Fruit fly (Drosophila melanogaster) whole organism, embryonic: ENCODE measurements around the gene Tim8.

ENCODE experiments used
- Ada2b ChIP-seq: fragments of 200-800 bp; sonication (Bioruptor generic); IDR thresholded peaks from 2 replicates; pipeline ENCODE4 v1.3.6; 2022; ENCODE audit warnings: missing biosample characterization, missing genetic modification characterization
- Adf1 ChIP-seq: fragments of 200-800 bp; sonication (Bioruptor generic); IDR thresholded peaks from 2 replicates; pipeline ENCODE4 v1.3.6; 2022; ENCODE audit warnings: missing biosample characterization, missing genetic modification characterization
- CG10462 ChIP-seq: fragments of 200-800 bp; sonication (Bioruptor generic); optimal IDR thresholded peaks from 2 replicates; lab custom pipeline; 2016; ENCODE audit warnings: missing biosample characterization, missing genetic modification characterization
- CG11093 ChIP-seq: fragments of 200-800 bp; sonication (Bioruptor generic); IDR thresholded peaks from 3 replicates; pipeline ENCODE4 v1.3.6; 2022; ENCODE audit warnings: missing biosample characterization, missing genetic modification characterization
- CG11723 ChIP-seq: fragments of 200-800 bp; sonication (Bioruptor generic); optimal IDR thresholded peaks from 2 replicates; lab custom pipeline; 2017; ENCODE audit warnings: missing biosample characterization, mild to moderate bottlenecking, missing genetic modification characterization
- CG14014 ChIP-seq: fragments of 200-800 bp; sonication (Bioruptor generic); IDR thresholded peaks from 2 replicates; pipeline ENCODE4 v1.3.6; 2022; ENCODE audit warnings: missing biosample characterization, missing genetic modification characterization
- CG14050 ChIP-seq: fragments of 200-800 bp; sonication (Bioruptor generic); IDR thresholded peaks from 3 replicates; pipeline ENCODE4 v1.3.6; 2022; ENCODE audit warnings: missing biosample characterization, missing genetic modification characterization
- CG14441 ChIP-seq: fragments of 200-800 bp; sonication (Bioruptor generic); IDR thresholded peaks from 2 replicates; pipeline ENCODE4 v1.3.6; 2022; ENCODE audit warnings: missing biosample characterization, missing genetic modification characterization
- CG16863 ChIP-seq: fragments of 200-800 bp; sonication (Bioruptor generic); optimal IDR thresholded peaks from 3 replicates; lab custom pipeline; 2016; ENCODE audit warnings: missing biosample characterization, missing genetic modification characterization
- CG17802 ChIP-seq: fragments of 200-800 bp; sonication (Bioruptor generic); optimal IDR thresholded peaks from 2 replicates; lab custom pipeline; 2018; ENCODE audit warnings: missing biosample characterization, mild to moderate bottlenecking, missing genetic modification characterization, moderate library complexity
- CG33557 ChIP-seq: fragments of 200-800 bp; sonication (Bioruptor generic); optimal IDR thresholded peaks from 2 replicates; lab custom pipeline; 2019; ENCODE audit warnings: missing biosample characterization, mild to moderate bottlenecking, missing genetic modification characterization, moderate library complexity
- CG34376 ChIP-seq: fragments of 200-800 bp; sonication (Bioruptor generic); optimal IDR thresholded peaks from 2 replicates; lab custom pipeline; 2018; ENCODE audit warnings: missing biosample characterization, mild to moderate bottlenecking, missing genetic modification characterization
- CG3847 ChIP-seq: fragments of 200-800 bp; sonication (Bioruptor generic); IDR thresholded peaks from 2 replicates; pipeline ENCODE4 v1.3.6; 2022; ENCODE audit warnings: missing biosample characterization, missing genetic modification characterization
- CG4328 ChIP-seq: fragments of 200-800 bp; sonication (Bioruptor generic); optimal IDR thresholded peaks from 3 replicates; lab custom pipeline; 2017; ENCODE audit warnings: missing biosample characterization, missing genetic modification reagents, missing genetic modification characterization
- CG43689 ChIP-seq: fragments of 200-800 bp; sonication (Bioruptor generic); IDR thresholded peaks from 2 replicates; pipeline ENCODE4 v1.3.6; 2022; ENCODE audit warnings: missing biosample characterization, missing genetic modification characterization
- CG4404 ChIP-seq: fragments of 200-800 bp; sonication (Bioruptor generic); IDR thresholded peaks from 2 replicates; pipeline ENCODE4 v1.3.6; 2022; ENCODE audit warnings: missing biosample characterization, missing genetic modification characterization
- CG6765 ChIP-seq: fragments of 200-800 bp; sonication (Bioruptor generic); optimal IDR thresholded peaks from 3 replicates; lab custom pipeline; 2017; ENCODE audit warnings: missing biosample characterization, mild to moderate bottlenecking, missing genetic modification characterization
- CG7745 ChIP-seq: fragments of 200-800 bp; sonication (Bioruptor generic); optimal IDR thresholded peaks from 2 replicates; lab custom pipeline; 2018; ENCODE audit warnings: missing biosample characterization, mild to moderate bottlenecking, missing genetic modification characterization, moderate library complexity
- CG9797 ChIP-seq: fragments of 200-800 bp; sonication (Bioruptor generic); optimal IDR thresholded peaks from 3 replicates; lab custom pipeline; 2018; ENCODE audit warnings: missing biosample characterization, mild to moderate bottlenecking, missing genetic modification characterization
- CoRest ChIP-seq: fragments of 200-800 bp; sonication (Bioruptor generic); optimal IDR thresholded peaks from 3 replicates; lab custom pipeline; 2018; ENCODE audit warnings: missing biosample characterization, mild to moderate bottlenecking, missing genetic modification characterization, moderate library complexity
- Dll ChIP-seq: fragments of 200-800 bp; sonication (Bioruptor generic); IDR thresholded peaks from 4 replicates; pipeline ENCODE4 v1.3.6; 2022; ENCODE audit warnings: missing biosample characterization, missing genetic modification characterization; ENCODE audit not compliant: partially characterized antibody
- E2f2 ChIP-seq: fragments of 200-800 bp; sonication (Bioruptor generic); IDR thresholded peaks from 2 replicates; pipeline ENCODE4 v1.3.6; 2022; ENCODE audit warnings: missing biosample characterization, missing genetic modification characterization
- Fer3 ChIP-seq: fragments of 200-800 bp; sonication (Bioruptor generic); optimal IDR thresholded peaks from 2 replicates; lab custom pipeline; 2018; ENCODE audit warnings: missing biosample characterization, mild to moderate bottlenecking, missing genetic modification characterization, moderate library complexity
- Hsf ChIP-seq: fragments of 200-800 bp; sonication (Bioruptor generic); optimal IDR thresholded peaks from 3 replicates; lab custom pipeline; 2016; ENCODE audit warnings: missing biosample characterization, missing genetic modification characterization
- Lhr ChIP-seq: fragments of 200-800 bp; sonication (Bioruptor generic); optimal IDR thresholded peaks from 3 replicates; lab custom pipeline; 2017; ENCODE audit warnings: mild to moderate bottlenecking, missing biosample characterization, missing genetic modification reagents, missing genetic modification characterization
- Lpt ChIP-seq: fragments of >200 bp; optimal IDR thresholded peaks from 2 replicates; lab custom pipeline; 2018; ENCODE audit warnings: missing biosample characterization, missing genetic modification characterization
- MBD-R2 ChIP-seq: fragments of 200-800 bp; sonication (Bioruptor generic); IDR thresholded peaks from 2 replicates; pipeline ENCODE4 v1.3.6; 2022; ENCODE audit warnings: missing biosample characterization, missing genetic modification characterization
- Med ChIP-seq: fragments of 200-800 bp; sonication (Bioruptor generic); peaks from one replicate; lab custom pipeline; 2016; ENCODE audit warnings: missing biosample characterization, missing genetic modification characterization, mild to moderate bottlenecking, inconsistent platforms, moderate library complexity
- Meics ChIP-seq: fragments of 200-800 bp; sonication (Bioruptor generic); optimal IDR thresholded peaks from 2 replicates; lab custom pipeline; 2017; ENCODE audit warnings: missing biosample characterization, mild to moderate bottlenecking, missing genetic modification characterization
- Myb ChIP-seq: fragments of 200-800 bp; sonication (Bioruptor generic); optimal IDR thresholded peaks from 2 replicates; lab custom pipeline; 2016; ENCODE audit warnings: missing biosample characterization, missing genetic modification characterization
- Six4 ChIP-seq: fragments of 200-800 bp; sonication (Bioruptor generic); optimal IDR thresholded peaks from 2 replicates; lab custom pipeline; 2016; ENCODE audit warnings: missing biosample characterization, missing genetic modification characterization
- YL-1 ChIP-seq: fragments of 200-800 bp; sonication (Bioruptor generic); optimal IDR thresholded peaks from 3 replicates; lab custom pipeline; 2017; ENCODE audit warnings: missing biosample characterization, mild to moderate bottlenecking, missing genetic modification characterization
- ato ChIP-seq: fragments of 200-800 bp; sonication (Bioruptor generic); IDR thresholded peaks from 2 replicates; pipeline ENCODE4 v1.3.6; 2022; ENCODE audit warnings: missing biosample characterization, missing genetic modification characterization; ENCODE audit not compliant: partially characterized antibody
- chif ChIP-seq, 2 experiments: fragments of 200-800 bp; sonication (Bioruptor generic); optimal IDR thresholded peaks; 3 replicates each; lab custom pipeline; 2016; ENCODE audit warnings: missing biosample characterization in 2 of 2, missing genetic modification characterization in 2 of 2
- dm ChIP-seq: fragments of 200-800 bp; sonication (Bioruptor generic); optimal IDR thresholded peaks from 3 replicates; lab custom pipeline; 2016; ENCODE audit warnings: missing biosample characterization, missing genetic modification characterization
- fd96Cb ChIP-seq: fragments of 200-800 bp; sonication (Bioruptor generic); optimal IDR thresholded peaks from 2 replicates; lab custom pipeline; 2018; ENCODE audit warnings: missing biosample characterization, mild to moderate bottlenecking, missing genetic modification characterization, moderate library complexity
- gcm ChIP-seq: fragments of 200-800 bp; sonication (Bioruptor generic); optimal IDR thresholded peaks from 2 replicates; lab custom pipeline; 2019; ENCODE audit warnings: missing biosample characterization, mild to moderate bottlenecking, missing genetic modification characterization, moderate library complexity
- grau ChIP-seq: fragments of 200-800 bp; optimal IDR thresholded peaks from 3 replicates; lab custom pipeline; 2019; ENCODE audit warnings: missing biosample characterization, mild to moderate bottlenecking, missing genetic modification characterization, moderate library complexity
- gt ChIP-seq: fragments of 200-800 bp; sonication (Bioruptor generic); IDR thresholded peaks from 2 replicates; pipeline ENCODE4 v1.3.6; 2022; ENCODE audit warnings: missing biosample characterization, missing genetic modification characterization
- hb ChIP-seq: fragments of 200-800 bp; sonication (Bioruptor generic); IDR thresholded peaks from 3 replicates; pipeline ENCODE4 v1.3.6; 2022; ENCODE audit warnings: missing biosample characterization, missing genetic modification characterization; ENCODE audit not compliant: partially characterized antibody
- her ChIP-seq: fragments of 200-800 bp; sonication (Bioruptor generic); optimal IDR thresholded peaks from 2 replicates; lab custom pipeline; 2016; ENCODE audit warnings: missing biosample characterization, missing genetic modification characterization
- insv ChIP-seq, 2 experiments: fragments of 200-800 bp; sonication (Bioruptor generic); optimal IDR thresholded peaks; 3 replicates each; lab custom pipeline; 2016 to 2018; ENCODE audit warnings: missing biosample characterization in 2 of 2, missing genetic modification characterization in 2 of 2
- inv ChIP-seq: fragments of 200-800 bp; sonication (Bioruptor generic); IDR thresholded peaks from 2 replicates; pipeline ENCODE4 v1.3.6; 2022; ENCODE audit warnings: missing biosample characterization, missing genetic modification characterization; ENCODE audit not compliant: partially characterized antibody
- kay ChIP-seq: fragments of 200-800 bp; sonication (Bioruptor generic); optimal IDR thresholded peaks from 2 replicates; lab custom pipeline; 2016; ENCODE audit warnings: missing biosample characterization, missing genetic modification characterization
- luna ChIP-seq: fragments of 200-800 bp; sonication (Bioruptor generic); optimal IDR thresholded peaks from 2 replicates; lab custom pipeline; 2016; ENCODE audit warnings: missing biosample characterization, missing genetic modification characterization
- nom ChIP-seq: fragments of 200-800 bp; sonication (Bioruptor generic); optimal IDR thresholded peaks from 2 replicates; lab custom pipeline; 2017; ENCODE audit warnings: missing biosample characterization, missing genetic modification characterization, mild to moderate bottlenecking, moderate library complexity, missing genetic modification reagents
- salm ChIP-seq: fragments of 200-800 bp; sonication (Bioruptor generic); optimal IDR thresholded peaks from 2 replicates; lab custom pipeline; 2018; ENCODE audit warnings: missing biosample characterization, mild to moderate bottlenecking, missing genetic modification characterization
- seq ChIP-seq: fragments of 200-800 bp; sonication (Bioruptor generic); IDR thresholded peaks from 2 replicates; pipeline ENCODE4 v1.3.6; 2022; ENCODE audit warnings: missing biosample characterization, missing genetic modification characterization
- sug ChIP-seq: fragments of 200-800 bp; optimal IDR thresholded peaks from 2 replicates; lab custom pipeline; 2019; ENCODE audit warnings: missing biosample characterization, mild to moderate bottlenecking, missing genetic modification characterization, moderate library complexity
- tio ChIP-seq: fragments of 200-800 bp; sonication (Bioruptor generic); optimal IDR thresholded peaks from 2 replicates; lab custom pipeline; 2017; ENCODE audit warnings: missing biosample characterization, missing genetic modification characterization, inconsistent platforms
- vvl ChIP-seq: fragments of 200-800 bp; sonication (Bioruptor generic); IDR thresholded peaks from 2 replicates; pipeline ENCODE4 v1.3.6; 2022; ENCODE audit warnings: missing biosample characterization, missing genetic modification characterization
- z ChIP-seq: fragments of 200-800 bp; sonication (Bioruptor generic); IDR thresholded peaks from 3 replicates; pipeline ENCODE4 v1.3.6; 2022; ENCODE audit warnings: missing biosample characterization, missing genetic modification characterization

The Tim8 gene

DNA sequence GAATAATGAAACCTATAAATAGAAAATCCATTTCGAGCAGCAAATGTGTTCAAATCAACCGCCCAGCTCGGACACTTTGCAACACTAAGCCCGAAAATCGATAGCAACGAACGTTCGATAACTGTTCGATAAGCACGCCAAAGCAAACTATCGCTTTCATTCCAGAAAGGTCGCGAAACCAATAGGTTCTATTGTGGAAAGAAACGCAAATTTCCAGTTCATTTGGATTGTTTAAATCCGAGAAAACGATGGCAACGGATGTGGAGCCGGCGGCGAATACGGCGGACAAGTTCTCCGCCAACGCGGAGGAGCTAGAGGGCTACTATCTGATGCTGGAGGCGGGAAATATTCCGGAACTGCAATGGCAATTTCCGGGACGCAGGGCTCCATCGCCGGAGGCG, 9.2 kb upstream of the Tim8 start, which contains the start of gene Pa1 (continued):
- no peak for TF ChIP-seq Ada2b (GFP tag; lab: Robert Waterston, UW)
- TF ChIP-seq CG43689 (GFP tag; lab: Robert Waterston, UW) = no peak
- TF ChIP-seq Meics = no peak
- TF ChIP-seq her (GFP tag; lab: Kevin White, UChicago) = no peak
- no peak for TF ChIP-seq insv (GFP tag; optimal IDR thresholded peaks at IDR 0.05; lab: Kevin White, UChicago)
- TF ChIP-seq gcm (GFP tag; lab: Kevin White, UChicago) = no peak
- TF ChIP-seq seq (GFP tag; lab: Robert Waterston, UW) = no peak
- no peak for TF ChIP-seq CG11093 (GFP tag; lab: Robert Waterston, UW)
- TF ChIP-seq CG14050 (GFP tag; lab: Robert Waterston, UW) = no peak
- no peak for TF ChIP-seq CoRest (tag; lab: Kevin White, UChicago)
- peak; percentile 11 for TF ChIP-seq CG34376 (GFP tag; lab: Kevin White, UChicago)
- no peak for TF ChIP-seq Six4
- TF ChIP-seq inv (GFP tag; lab: Robert Waterston, UW) = peak; percentile 30
- peak; percentile 9 for TF ChIP-seq Hsf (GFP tag; lab: Kevin White, UChicago)
- no peak for TF ChIP-seq salm (tag; lab: Kevin White, UChicago)
- TF ChIP-seq CG14014 = no peak
- no peak for TF ChIP-seq gt (GFP tag; lab: Robert Waterston, UW)
- no peak for TF ChIP-seq CG6765 (GFP tag; lab: Kevin White, UChicago)
- no peak for TF ChIP-seq CG17802 (tag; lab: Kevin White, UChicago)
- peak; percentile 96 for TF ChIP-seq E2f2
- peak; percentile 55; the same call in 1 of the 3 replicates for TF ChIP-seq hb (GFP tag; lab: Robert Waterston, UW)
- peak; percentile 17 for TF ChIP-seq sug (tag; lab: Kevin White, UChicago)
- no peak for TF ChIP-seq kay (GFP tag; lab: Kevin White, UChicago)
- no peak for TF ChIP-seq CG10462
- TF ChIP-seq CG9797 (GFP tag; lab: Kevin White, UChicago) = peak; percentile 2
- no peak for TF ChIP-seq Lpt (GFP tag; lab: Kevin White, UChicago)
- TF ChIP-seq CG14441 (GFP tag; lab: Robert Waterston, UW) = no peak
- peak; percentile 76 for TF ChIP-seq Dll (GFP tag; lab: Robert Waterston, UW)
- no peak for TF ChIP-seq chif (GFP tag; optimal IDR thresholded peaks at IDR 0.05; lab: Kevin White, UChicago)
- TF ChIP-seq vvl (GFP tag; lab: Robert Waterston, UW) = no peak; the same call in 1 of the 2 replicates
- no peak for TF ChIP-seq grau (tag; lab: Kevin White, UChicago)
- no peak for TF ChIP-seq z
- no peak for TF ChIP-seq Adf1 (GFP tag; lab: Robert Waterston, UW)
- no peak for TF ChIP-seq CG7745 (tag; lab: Kevin White, UChicago)
- peak; percentile 46 for TF ChIP-seq MBD-R2
- peak; percentile 71 for TF ChIP-seq YL-1 (GFP tag; lab: Kevin White, UChicago)
- no peak for TF ChIP-seq tio (GFP tag; lab: Kevin White, UChicago)
- peak; percentile 55 for TF ChIP-seq nom (GFP tag; lab: Kevin White, UChicago)
- TF ChIP-seq Myb (GFP tag; lab: Kevin White, UChicago) = peak; percentile 8
- TF ChIP-seq CG11723 = no peak
- TF ChIP-seq luna (GFP tag; lab: Kevin White, UChicago) = no peak
- no peak for TF ChIP-seq CG4328 (GFP tag; lab: Kevin White, UChicago)
- peak; percentile 90 for TF ChIP-seq Med (GFP tag; lab: Kevin White, UChicago)
- TF ChIP-seq CG3847 = 0 out of 2 replicates have a peak, but pooled peaks have one; percentile 22
- no peak for TF ChIP-seq CG16863 (GFP tag; lab: Kevin White, UChicago)
- TF ChIP-seq Fer3 (tag; lab: Kevin White, UChicago) = no peak
- peak; percentile 0 for TF ChIP-seq CG33557 (GFP tag; lab: Kevin White, UChicago)
- TF ChIP-seq dm (GFP tag; lab: Kevin White, UChicago) = no peak
- peak; percentile 39; the same call in 1 of the 2 replicates for TF ChIP-seq ato (GFP tag; lab: Robert Waterston, UW)
- no peak for TF ChIP-seq fd96Cb (tag; lab: Kevin White, UChicago)
- TF ChIP-seq Lhr = no peak
- no peak for TF ChIP-seq CG4404 (GFP tag; lab: Robert Waterston, UW)
